Worm (Caenorhabditis elegans) whole organism, L4 larva: ENCODE results near the gene acdh-12.

Experiments used
- Y48G9A.11 ChIP-seq: fragments of 200-800 bp; sonication (Bioruptor generic); IDR thresholded peaks from 2 replicates; pipeline ENCODE4 v1.3.6; 2022; ENCODE audit warnings: missing genetic modification reagents, missing genetic modification characterization, missing compliant biosample characterization
- lin-13 ChIP-seq: fragments of 150-350 bp; optimal IDR thresholded peaks from 2 replicates; lab custom pipeline; 2014; ENCODE audit warnings: missing biosample characterization, missing genetic modification reagents, missing genetic modification characterization
- nhr-10 ChIP-seq: fragments of 150-350 bp; optimal IDR thresholded peaks from 2 replicates; lab custom pipeline; 2014; ENCODE audit warnings: missing biosample characterization, missing genetic modification characterization
- snpc-4 ChIP-seq: fragments of 150-350 bp; optimal IDR thresholded peaks from 2 replicates; lab custom pipeline; 2014; ENCODE audit warnings: missing biosample characterization, missing genetic modification characterization

ce11 chrII:7228646-7229200 is 33.3 kb upstream of the acdh-12 start, which contains the start of gene F32A5.4:
- TF ChIP-seq snpc-4 (tag; lab: Kevin White, UChicago) = no peak
- TF ChIP-seq nhr-10 (tag; lab: Kevin White, UChicago) = no peak
- no peak for TF ChIP-seq Y48G9A.11 (GFP tag; lab: Robert Waterston, UW)
- no peak for TF ChIP-seq lin-13 (GFP tag; lab: Kevin White, UChicago)
